Worm (Caenorhabditis elegans): ENCODE results near the gene col-89.

DNA sequence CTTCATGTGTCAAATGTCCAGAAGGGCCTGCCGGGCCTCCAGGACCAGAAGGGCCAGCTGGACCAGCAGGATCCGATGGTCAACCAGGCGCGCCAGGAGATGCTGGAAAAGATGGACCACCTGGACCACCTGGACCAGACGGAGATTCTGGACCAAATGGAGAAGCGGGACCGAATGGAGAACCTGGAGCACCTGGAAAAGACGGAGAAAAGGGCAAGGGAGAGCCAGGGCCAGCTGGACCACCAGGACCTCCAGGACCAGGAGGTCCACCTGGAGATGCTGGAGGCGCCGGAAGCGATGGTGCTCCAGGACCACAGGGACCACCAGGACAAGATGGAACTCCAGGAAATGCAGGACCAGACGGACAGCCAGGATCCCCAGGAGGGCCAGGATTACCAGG, 739 bp downstream of the col-89 start:
- TF ChIP-seq med-1 (GFP tag; optimal IDR thresholded peaks at IDR 0.05; ENCODE audit: insufficient read depth) (no peak), T22C8.4 (GFP tag; IDR thresholded peaks at IDR 0.05) (no peak), cog-1 (tag; optimal IDR thresholded peaks at IDR 0.05) (no peak)
